Worm (Caenorhabditis elegans) whole organism, mixed stage, embryonic: Measurements from ENCODE around the gene T09F3.4.

Experiments used
- M03D4.4 ChIP-seq: sonication (generic microtip); optimal IDR thresholded peaks from 2 replicates; lab custom pipeline; 2017; ENCODE audit warnings: mild to moderate bottlenecking, missing genetic modification characterization, missing compliant biosample characterization
- bed-3 ChIP-seq: fragments of 200-800 bp; sonication (Bioruptor generic); optimal IDR thresholded peaks from 3 replicates; lab custom pipeline; 2018; ENCODE audit warnings: mild to moderate bottlenecking, missing genetic modification characterization, moderate library complexity, missing compliant biosample characterization
- blmp-1 ChIP-seq: fragments of 150-350 bp; optimal IDR thresholded peaks from 2 replicates; lab custom pipeline; 2014; ENCODE audit warnings: missing biosample characterization, missing genetic modification characterization
- ceh-39 ChIP-seq: fragments of 150-350 bp; optimal IDR thresholded peaks from 2 replicates; lab custom pipeline; 2014; ENCODE audit warnings: missing biosample characterization, missing genetic modification characterization
- ceh-43 ChIP-seq: fragments of 200-800 bp; sonication (Bioruptor generic); optimal IDR thresholded peaks from 2 replicates; lab custom pipeline; 2018; ENCODE audit warnings: mild to moderate bottlenecking, missing genetic modification characterization, moderate library complexity, missing compliant biosample characterization
- ces-1 ChIP-seq: fragments of 150-350 bp; optimal IDR thresholded peaks from 2 replicates; lab custom pipeline; 2014; ENCODE audit warnings: missing biosample characterization, missing genetic modification reagents, missing genetic modification characterization
- cnd-1 ChIP-seq: fragments of 200-800 bp; sonication (Bioruptor generic); optimal IDR thresholded peaks from 2 replicates; lab custom pipeline; 2018; ENCODE audit warnings: mild to moderate bottlenecking, missing genetic modification characterization, missing compliant biosample characterization
- drap-1 ChIP-seq: fragments of 200-800 bp; sonication (Bioruptor generic); optimal IDR thresholded peaks from 3 replicates; lab custom pipeline; 2018; ENCODE audit warnings: mild to moderate bottlenecking, missing genetic modification characterization, missing compliant biosample characterization
- elt-1 ChIP-seq: sonication (generic microtip); optimal IDR thresholded peaks from 2 replicates; lab custom pipeline; 2017; ENCODE audit warnings: missing genetic modification characterization, mild to moderate bottlenecking, missing compliant biosample characterization, antibody characterized with exemption, moderate library complexity, borderline replicate concordance; ENCODE audit not compliant: insufficient read depth
- elt-3 ChIP-seq: fragments of 150-350 bp; optimal IDR thresholded peaks from 2 replicates; lab custom pipeline; 2014; ENCODE audit warnings: missing biosample characterization, missing genetic modification characterization
- ham-2 ChIP-seq: fragments of 200-800 bp; sonication (Bioruptor generic); optimal IDR thresholded peaks from 2 replicates; lab custom pipeline; 2018; ENCODE audit warnings: mild to moderate bottlenecking, missing genetic modification characterization, missing compliant biosample characterization
- hlh-1 ChIP-seq: fragments of 150-350 bp; optimal IDR thresholded peaks from 2 replicates; lab custom pipeline; 2014; ENCODE audit warnings: missing biosample characterization, missing genetic modification reagents, missing genetic modification characterization
- lin-13 ChIP-seq: fragments of 150-350 bp; optimal IDR thresholded peaks from 2 replicates; lab custom pipeline; 2014; ENCODE audit warnings: missing biosample characterization, missing genetic modification characterization
- lin-32 ChIP-seq: fragments of 200-800 bp; sonication (Bioruptor generic); optimal IDR thresholded peaks from 2 replicates; lab custom pipeline; 2018; ENCODE audit warnings: mild to moderate bottlenecking, missing genetic modification characterization, missing compliant biosample characterization
- lsy-2 ChIP-seq: fragments of 150-350 bp; optimal IDR thresholded peaks from 2 replicates; lab custom pipeline; 2014; ENCODE audit warnings: missing biosample characterization, missing genetic modification characterization
- mab-5 ChIP-seq: fragments of 150-350 bp; optimal IDR thresholded peaks from 2 replicates; lab custom pipeline; 2014; ENCODE audit warnings: missing biosample characterization, missing genetic modification characterization
- mep-1 ChIP-seq: fragments of 150-350 bp; optimal IDR thresholded peaks from 2 replicates; lab custom pipeline; 2017; ENCODE audit warnings: missing biosample characterization, missing genetic modification reagents, missing genetic modification characterization, inconsistent platforms
- mls-2 ChIP-seq: sonication (generic microtip); optimal IDR thresholded peaks from 2 replicates; lab custom pipeline; 2016; ENCODE audit warnings: mild to moderate bottlenecking, missing genetic modification characterization, moderate library complexity, missing compliant biosample characterization
- nhr-12 ChIP-seq: fragments of 150-350 bp; optimal IDR thresholded peaks from 2 replicates; lab custom pipeline; 2014; ENCODE audit warnings: missing biosample characterization, missing genetic modification characterization
- nhr-2 ChIP-seq: fragments of 150-350 bp; optimal IDR thresholded peaks from 2 replicates; lab custom pipeline; 2014; ENCODE audit warnings: missing biosample characterization, missing genetic modification characterization
- nhr-76 ChIP-seq: sonication (generic microtip); optimal IDR thresholded peaks from 2 replicates; lab custom pipeline; 2017; ENCODE audit warnings: missing biosample characterization, missing genetic modification characterization
- pha-4 ChIP-seq: fragments of 150-350 bp; optimal IDR thresholded peaks from 2 replicates; lab custom pipeline; 2018; ENCODE audit warnings: missing biosample characterization, missing genetic modification reagents, missing genetic modification characterization
- sem-2 ChIP-seq: fragments of 200-800 bp; sonication (Bioruptor generic); optimal IDR thresholded peaks from 2 replicates; lab custom pipeline; 2018; ENCODE audit warnings: mild to moderate bottlenecking, missing genetic modification characterization, missing compliant biosample characterization
- sptf-1 ChIP-seq: sonication (generic microtip); optimal IDR thresholded peaks from 2 replicates; lab custom pipeline; 2017; ENCODE audit warnings: mild to moderate bottlenecking, missing genetic modification characterization, moderate library complexity, missing compliant biosample characterization
- unc-120 ChIP-seq: sonication (generic microtip); optimal IDR thresholded peaks from 2 replicates; lab custom pipeline; 2017; ENCODE audit warnings: missing genetic modification characterization, missing compliant biosample characterization; ENCODE audit not compliant: poor library complexity, severe bottlenecking
- unc-39 ChIP-seq: fragments of 150-350 bp; optimal IDR thresholded peaks from 2 replicates; lab custom pipeline; 2014; ENCODE audit warnings: missing biosample characterization, missing genetic modification characterization
- unc-62 ChIP-seq: fragments of 150-350 bp; optimal IDR thresholded peaks from 2 replicates; lab custom pipeline; 2014; ENCODE audit warnings: missing biosample characterization, missing genetic modification reagents, missing genetic modification characterization
- zip-8 ChIP-seq: fragments of 150-350 bp; optimal IDR thresholded peaks from 2 replicates; lab custom pipeline; 2014; ENCODE audit warnings: missing biosample characterization, missing genetic modification characterization
- ztf-11 ChIP-seq: fragments of 150-350 bp; optimal IDR thresholded peaks from 2 replicates; lab custom pipeline; 2014; ENCODE audit warnings: missing biosample characterization, missing genetic modification characterization

The T09F3.4 gene

DNA sequence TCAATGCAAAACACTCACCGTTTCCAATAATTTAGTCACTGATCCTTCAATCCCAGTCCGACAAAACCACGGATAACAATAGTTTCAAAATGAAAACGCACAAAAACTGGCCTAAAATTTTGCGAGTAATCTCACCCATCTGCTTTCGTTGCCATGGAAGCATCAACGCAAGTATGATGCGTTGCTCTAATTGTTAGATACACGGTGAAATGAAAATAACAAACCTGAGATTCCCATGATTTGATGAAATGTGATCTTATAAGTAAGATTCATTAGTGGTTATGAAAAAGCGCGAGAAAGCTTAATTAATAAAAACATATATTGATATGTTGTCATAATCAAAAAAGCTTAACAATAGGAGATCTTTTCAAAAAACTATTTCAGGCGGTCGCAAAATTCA lies 28.3 kb upstream of the T09F3.4 start, which contains the start of gene ceh-57:
ceh-57 (minus strand) TSS at position 95 of the 400 bp plus-strand sequence.
- TF ChIP-seq unc-62 (no peak), cnd-1 (tag; lab: Kevin White, UChicago) (no peak)

DNA sequence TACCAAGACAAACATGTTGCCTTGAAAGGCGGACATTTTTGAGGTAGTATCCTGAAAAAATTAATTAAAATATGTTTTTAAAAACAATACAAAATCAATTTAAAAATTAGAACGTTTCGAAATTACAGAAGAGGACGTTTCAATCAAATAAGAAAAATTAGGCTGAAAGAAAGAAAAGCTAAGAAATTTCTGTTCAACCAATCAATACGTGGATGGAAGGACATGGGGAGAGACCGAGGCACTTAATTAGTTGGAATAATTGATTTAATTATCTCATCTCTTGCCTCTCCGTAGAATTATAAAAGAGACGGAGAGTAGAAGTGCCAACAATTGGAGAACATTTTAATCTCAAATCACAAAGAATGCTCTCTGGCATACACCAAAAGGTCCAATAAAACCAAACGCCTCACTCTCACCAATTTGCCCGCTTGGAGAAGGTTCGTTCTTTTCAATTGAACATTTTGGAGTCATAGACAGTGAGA lies 25.9 kb upstream of the T09F3.4 start, which contains the start of gene ceh-58:
ceh-58 (minus strand) TSS at position 51 of the 482 bp plus-strand sequence.
- TF ChIP-seq ceh-43 (GFP tag; lab: Kevin White, UChicago) = peak; percentile 53
- TF ChIP-seq ham-2 (GFP tag; lab: Kevin White, UChicago) = no peak
- TF ChIP-seq unc-62 = no peak
- TF ChIP-seq ces-1 = peak; percentile 98
- TF ChIP-seq, all 35 proteins: peak for 2

DNA sequence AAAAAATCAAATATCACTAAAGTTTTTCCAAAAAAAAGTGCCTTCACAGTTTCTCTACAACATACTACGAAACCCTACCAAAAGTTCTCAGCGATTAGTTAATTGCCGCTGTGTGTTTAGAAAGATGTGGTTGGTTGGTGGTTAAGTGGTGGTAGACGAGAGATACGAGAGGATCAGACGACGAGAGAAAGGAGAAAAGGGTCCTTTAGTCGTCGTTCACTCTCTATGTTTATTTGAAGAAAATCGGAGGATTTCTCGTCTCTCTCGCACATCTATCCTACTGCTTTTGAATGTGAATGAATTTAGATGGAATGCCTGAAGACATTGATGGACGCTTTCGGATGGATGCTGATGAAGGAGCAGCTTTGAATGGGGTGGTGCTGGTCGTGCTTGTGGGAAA lies 24.7 kb upstream of the T09F3.4 start:
- TF ChIP-seq unc-120 (tag; lab: Kevin White, UChicago) (peak; percentile 14), mab-5 (peak; percentile 18), hlh-1 (tag; lab: Kevin White, UChicago) (peak; percentile 36), elt-3 (no peak), ham-2 (GFP tag; lab: Kevin White, UChicago) (no peak), bed-3 (GFP tag; lab: Kevin White, UChicago) (no peak), ces-1 (peak; percentile 71), ztf-11 (tag; lab: Kevin White, UChicago) (no peak), ceh-43 (GFP tag; lab: Kevin White, UChicago) (no peak), sem-2 (GFP tag; lab: Kevin White, UChicago) (no peak)

DNA sequence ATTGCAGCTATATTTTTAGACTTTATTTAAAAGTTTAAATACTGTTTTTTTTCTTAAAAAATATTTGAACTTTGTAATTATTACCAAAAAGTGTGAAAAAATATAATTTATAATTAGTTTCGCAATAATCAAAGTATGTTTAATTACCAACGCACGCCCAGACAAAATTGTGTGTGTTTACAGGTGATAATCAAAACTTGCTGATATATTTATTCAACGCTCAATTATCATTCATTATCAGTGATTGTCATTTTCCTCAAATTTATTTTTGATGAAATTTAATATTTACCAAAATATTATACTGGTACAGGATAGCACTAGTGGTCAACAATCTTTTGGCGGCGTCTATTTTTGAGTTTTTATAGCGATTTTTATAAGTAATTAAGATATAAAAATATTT lies 22.5 kb upstream of the T09F3.4 start:
- TF ChIP-seq elt-1 (tag; lab: Kevin White, UChicago) (no peak), mls-2 (tag; lab: Kevin White, UChicago) (no peak), nhr-12 (tag; lab: Kevin White, UChicago) (no peak), mab-5 (no peak), unc-62 (no peak)

DNA sequence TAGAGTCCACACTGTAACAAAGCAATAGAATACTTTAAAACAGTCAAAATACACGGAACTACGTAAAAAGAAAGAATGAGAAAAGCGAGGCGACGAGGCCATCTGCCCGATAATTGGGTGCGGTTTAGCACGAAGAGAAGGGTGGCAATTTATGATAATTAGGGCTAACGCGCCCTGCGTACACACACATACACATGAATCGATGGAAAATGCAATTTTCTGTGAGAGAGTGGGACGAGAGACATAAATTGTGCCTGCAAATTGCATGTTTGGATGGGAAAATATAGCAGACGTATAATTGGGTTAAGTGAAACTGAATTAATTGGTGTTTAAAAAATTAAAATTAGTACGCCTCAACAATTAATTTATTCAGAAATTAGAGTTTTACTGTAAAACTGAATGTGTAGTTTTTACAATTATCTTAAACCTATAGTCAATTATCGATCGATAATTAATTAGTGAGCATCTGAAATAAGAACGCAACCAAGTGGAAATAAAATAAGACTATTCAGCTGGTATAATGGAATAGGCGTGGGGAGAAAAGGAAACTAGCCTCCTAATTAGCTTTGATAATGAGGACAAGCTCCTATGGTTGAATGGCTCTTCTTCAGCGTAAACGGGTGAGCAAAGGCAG lies 21.9 kb upstream of the T09F3.4 start:
- TF ChIP-seq sptf-1 (tag; lab: Kevin White, UChicago) = peak; percentile 76
- TF ChIP-seq cnd-1 (tag; lab: Kevin White, UChicago) = peak; percentile 67
- TF ChIP-seq ztf-11 (tag; lab: Kevin White, UChicago) = peak; percentile 31
- TF ChIP-seq ceh-43 (GFP tag; lab: Kevin White, UChicago) = peak; percentile 96
- no peak for TF ChIP-seq unc-62
- TF ChIP-seq ceh-39 (tag; lab: Kevin White, UChicago) = no peak
- peak; percentile 67 for TF ChIP-seq ham-2 (GFP tag; lab: Kevin White, UChicago)
- TF ChIP-seq mls-2 (tag; lab: Kevin White, UChicago) = peak; percentile 79
- TF ChIP-seq mep-1 (tag; lab: Kevin White, UChicago) = peak; percentile 13
- TF ChIP-seq ces-1 = peak; percentile 99

DNA sequence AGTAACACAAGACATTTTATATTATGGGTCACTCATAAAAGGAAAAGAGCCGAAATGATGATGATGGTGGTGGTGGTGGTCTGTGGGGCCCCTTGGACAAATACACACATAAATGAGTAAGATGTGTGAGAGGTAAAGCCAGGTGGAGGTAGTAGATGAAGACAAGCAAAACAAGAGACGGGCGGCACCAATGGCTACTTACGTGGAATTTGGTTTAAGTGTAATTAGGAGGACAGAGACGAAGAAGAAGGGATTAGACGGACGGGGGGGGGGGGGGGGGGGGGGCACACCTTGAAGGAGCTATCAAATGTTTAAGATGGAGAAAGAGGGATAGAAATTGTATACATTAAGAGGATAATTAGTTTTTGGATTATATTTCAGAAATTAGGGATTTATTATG lies 20.7 kb upstream of the T09F3.4 start:
- TF ChIP-seq zip-8 (tag; lab: Kevin White, UChicago) = no peak
- TF ChIP-seq unc-62 = no peak
- no peak for TF ChIP-seq ztf-11 (tag; lab: Kevin White, UChicago)
- TF ChIP-seq ces-1 = no peak
- TF ChIP-seq mls-2 (tag; lab: Kevin White, UChicago) = peak; percentile 55
- peak; percentile 43 for TF ChIP-seq ceh-43 (GFP tag; lab: Kevin White, UChicago)
- no peak for TF ChIP-seq M03D4.4 (tag; lab: Kevin White, UChicago)
- TF ChIP-seq mab-5 = no peak
- no peak for TF ChIP-seq cnd-1 (tag; lab: Kevin White, UChicago)
- no peak for TF ChIP-seq elt-3
- TF ChIP-seq lin-32 (GFP tag; lab: Kevin White, UChicago) = no peak
- TF ChIP-seq sptf-1 (tag; lab: Kevin White, UChicago) = peak; percentile 64
- TF ChIP-seq hlh-1 (tag; lab: Kevin White, UChicago) = no peak
- no peak for TF ChIP-seq mep-1 (tag; lab: Kevin White, UChicago)
- TF ChIP-seq drap-1 = no peak

DNA sequence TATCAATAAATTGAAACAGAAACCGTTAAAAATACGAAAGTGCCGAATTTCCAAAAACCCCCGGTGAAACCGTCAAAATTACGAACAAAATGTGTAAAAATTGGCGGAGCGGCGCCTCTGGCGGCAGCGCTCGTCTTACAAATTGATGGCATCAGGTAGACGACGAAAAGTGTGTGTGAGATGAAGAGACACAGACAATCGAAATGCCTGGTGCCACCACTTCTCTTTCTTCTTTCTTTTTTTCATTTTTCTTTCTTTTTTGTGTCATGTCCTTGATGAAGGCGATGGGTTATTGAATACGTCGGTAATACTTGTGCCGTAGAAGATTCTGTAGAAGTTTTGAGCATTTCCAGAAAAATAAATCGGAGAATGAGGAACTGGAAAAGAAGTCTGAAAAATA lies 17.6 kb upstream of the T09F3.4 start:
- TF ChIP-seq ceh-43 (GFP tag; lab: Kevin White, UChicago) (no peak), unc-120 (tag; lab: Kevin White, UChicago) (no peak), blmp-1 (no peak), sptf-1 (tag; lab: Kevin White, UChicago) (no peak), zip-8 (tag; lab: Kevin White, UChicago) (no peak), cnd-1 (tag; lab: Kevin White, UChicago) (no peak), mab-5 (no peak), mep-1 (tag; lab: Kevin White, UChicago) (no peak), unc-39 (tag; lab: Kevin White, UChicago) (no peak), pha-4 (no peak), nhr-76 (no peak), lin-13 (no peak), nhr-2 (no peak), nhr-12 (tag; lab: Kevin White, UChicago) (no peak), lsy-2 (no peak)
